Worm (Caenorhabditis elegans): ENCODE data around the gene ZK666.15.

DNA sequence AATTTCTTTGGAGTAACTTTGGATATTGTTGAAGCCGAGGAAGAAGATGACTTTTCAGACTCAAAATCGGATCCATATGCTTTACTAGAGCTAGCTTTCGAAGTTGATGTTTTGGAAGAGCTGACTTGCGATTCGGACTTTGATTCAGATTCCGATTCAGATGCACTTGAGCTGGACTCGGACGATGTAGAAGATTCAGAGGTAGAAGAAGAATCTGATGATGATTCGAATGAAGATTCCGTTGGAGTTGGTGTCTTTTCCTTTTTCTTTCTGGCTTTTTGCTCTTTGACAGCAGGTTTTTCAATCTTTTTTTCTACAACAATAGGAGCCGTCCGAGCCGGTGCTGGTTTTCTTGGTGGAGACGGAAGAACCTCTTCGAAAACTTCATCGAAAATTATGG, 21.1 kb downstream of the ZK666.15 start:
- TF ChIP-seq lin-39 (tag; optimal IDR thresholded peaks at IDR 0.05) (no peak), elt-2 (tag; optimal IDR thresholded peaks at IDR 0.05) (no peak), pqm-1 (tag; optimal IDR thresholded peaks at IDR 0.05) (no peak), skn-1 (tag; optimal IDR thresholded peaks at IDR 0.05) (no peak), lsy-12 (tag; optimal IDR thresholded peaks at IDR 0.05) (no peak), ztf-4 (tag; optimal IDR thresholded peaks at IDR 0.05) (no peak), nhr-12 (tag; optimal IDR thresholded peaks at IDR 0.05) (no peak), ztf-11 (tag; optimal IDR thresholded peaks at IDR 0.05) (no peak), nhr-77 (tag; optimal IDR thresholded peaks at IDR 0.05) (no peak), snpc-4 (tag; optimal IDR thresholded peaks at IDR 0.05) (no peak), fkh-10 (GFP tag; optimal IDR thresholded peaks at IDR 0.05) (no peak), pha-4 (tag; optimal IDR thresholded peaks at IDR 0.05) (no peak), unc-39 (tag; optimal IDR thresholded peaks at IDR 0.05) (no peak)
